Worm (Caenorhabditis elegans): ENCODE measurements around the gene pals-39.
A peak's percentile ranks its signal among the peaks of the same experiment; 100 is the strongest.

The pals-39 gene

DNA sequence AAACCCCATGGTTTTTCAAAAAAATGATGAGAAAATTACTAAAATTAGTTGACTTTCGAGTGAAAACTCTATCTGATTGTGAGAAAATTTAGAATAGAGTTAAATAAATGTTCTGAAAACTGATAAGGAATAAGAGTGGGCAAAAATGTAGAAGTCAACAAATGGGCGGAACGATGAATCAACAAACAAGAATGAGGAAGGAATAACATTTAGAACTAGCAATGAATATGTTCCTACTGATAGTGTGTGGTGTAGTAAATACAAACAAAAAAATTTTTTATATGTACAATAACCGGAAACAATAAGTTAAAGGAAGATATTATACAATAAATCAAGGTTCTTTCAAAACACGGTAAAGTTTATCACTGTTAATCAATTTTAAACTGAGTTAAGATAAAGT lies at the start of gene pals-39:
TSS of gene pals-39 (minus strand) at position 101 of the 400 bp plus-strand sequence.
- TF ChIP-seq B0310.2 (tag; optimal IDR thresholded peaks at IDR 0.05) (no peak), hmbx-1 (tag; optimal IDR thresholded peaks at IDR 0.05) (no peak), ama-1 (optimal IDR thresholded peaks at IDR 0.05) (no peak), pes-1 (GFP tag; IDR thresholded peaks at IDR 0.05) (no peak), tra-4 (tag; optimal IDR thresholded peaks at IDR 0.05) (no peak), ets-7 (tag; optimal IDR thresholded peaks at IDR 0.05) (no peak), F13C5.2 (tag; optimal IDR thresholded peaks at IDR 0.05) (no peak), hmg-4 (GFP tag; optimal IDR thresholded peaks at IDR 0.05) (no peak), ceh-13 (GFP tag; optimal IDR thresholded peaks at IDR 0.05) (no peak), scrt-1 (GFP tag; IDR thresholded peaks at IDR 0.05) (no peak), tbx-11 (GFP tag; IDR thresholded peaks at IDR 0.05) (no peak), aly-1 (tag; optimal IDR thresholded peaks at IDR 0.05) (no peak), tbx-37 (GFP tag; conservative IDR thresholded peaks at IDR 0.05) (no peak)

ce11 chrV:12491070-12491643 lies 47.5 kb upstream of the pals-39 start:
- TF ChIP-seq B0310.2 (tag; optimal IDR thresholded peaks at IDR 0.05) = no peak
- TF ChIP-seq tbx-37 (GFP tag; conservative IDR thresholded peaks at IDR 0.05) = 0 out of 2 replicates have a peak, but pooled peaks have one; percentile 9

DNA sequence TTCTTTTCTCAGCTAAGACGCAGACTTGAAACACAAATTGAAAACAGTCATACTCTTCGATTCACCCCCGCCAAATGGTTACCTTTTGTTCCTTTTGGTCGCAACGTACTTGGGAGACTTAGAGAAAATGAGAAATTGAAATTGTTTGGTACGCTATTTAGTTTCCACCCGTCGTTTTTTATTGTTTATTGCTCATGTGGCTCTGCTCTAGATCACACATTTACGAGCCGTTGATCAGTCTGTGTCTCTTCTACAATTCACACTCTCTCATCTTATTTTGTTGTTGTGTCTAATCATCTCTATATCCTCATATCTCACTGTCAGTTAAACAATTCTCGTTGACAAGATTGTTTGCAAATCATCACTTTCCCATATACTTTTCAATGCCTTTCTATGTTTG lies 44.3 kb upstream of the pals-39 start:
- TF ChIP-seq ceh-13 (GFP tag; optimal IDR thresholded peaks at IDR 0.05) (no peak), ceh-36 (tag; optimal IDR thresholded peaks at IDR 0.05) (no peak), aly-1 (tag; optimal IDR thresholded peaks at IDR 0.05) (no peak), flt-1 (GFP tag; IDR thresholded peaks at IDR 0.05) (no peak), tbx-11 (GFP tag; IDR thresholded peaks at IDR 0.05) (no peak), pes-1 (GFP tag; IDR thresholded peaks at IDR 0.05) (no peak), hnd-1 (tag; optimal IDR thresholded peaks at IDR 0.05) (no peak), tra-4 (tag; optimal IDR thresholded peaks at IDR 0.05) (no peak), ama-1 (optimal IDR thresholded peaks at IDR 0.05) (no peak), hmg-4 (GFP tag; optimal IDR thresholded peaks at IDR 0.05) (no peak), ets-7 (tag; optimal IDR thresholded peaks at IDR 0.05) (no peak), sea-1 (GFP tag; conservative IDR thresholded peaks at IDR 0.05) (no peak), tbx-37 (GFP tag; conservative IDR thresholded peaks at IDR 0.05) (no peak), hmbx-1 (tag; optimal IDR thresholded peaks at IDR 0.05) (no peak), F13C5.2 (tag; optimal IDR thresholded peaks at IDR 0.05) (no peak), scrt-1 (GFP tag; IDR thresholded peaks at IDR 0.05) (no peak), B0310.2 (tag; optimal IDR thresholded peaks at IDR 0.05) (no peak)

- TF ChIP-seq scrt-1 (GFP tag; IDR thresholded peaks at IDR 0.05) (no peak), F13C5.2 (tag; optimal IDR thresholded peaks at IDR 0.05) (no peak), sea-1 (GFP tag; conservative IDR thresholded peaks at IDR 0.05) (no peak), hmbx-1 (tag; optimal IDR thresholded peaks at IDR 0.05) (no peak), hnd-1 (tag; optimal IDR thresholded peaks at IDR 0.05) (no peak), tra-4 (tag; optimal IDR thresholded peaks at IDR 0.05) (no peak), tbx-11 (GFP tag; IDR thresholded peaks at IDR 0.05) (no peak), ceh-36 (tag; optimal IDR thresholded peaks at IDR 0.05) (no peak), B0310.2 (tag; optimal IDR thresholded peaks at IDR 0.05) (no peak), aly-1 (tag; optimal IDR thresholded peaks at IDR 0.05) (no peak), pes-1 (GFP tag; IDR thresholded peaks at IDR 0.05) (no peak), ets-7 (tag; optimal IDR thresholded peaks at IDR 0.05) (no peak), ama-1 (optimal IDR thresholded peaks at IDR 0.05) (no peak)
Measured at ce11 chrV:12486934-12487333, 43.3 kb upstream of the pals-39 start, which contains the start of gene inx-11. TSS of gene inx-11 (plus strand) at chrV:12487234.

ce11 chrV:12484585-12484984 lies 40.9 kb upstream of the pals-39 start, which contains the start of gene srt-39:
TSS of gene srt-39 (plus strand) at chrV:12484885.
- TF ChIP-seq pes-1 (GFP tag; IDR thresholded peaks at IDR 0.05) (no peak), F13C5.2 (tag; optimal IDR thresholded peaks at IDR 0.05) (no peak), hmbx-1 (tag; optimal IDR thresholded peaks at IDR 0.05) (no peak), ets-7 (tag; optimal IDR thresholded peaks at IDR 0.05) (no peak), flt-1 (GFP tag; IDR thresholded peaks at IDR 0.05) (no peak), ceh-36 (tag; optimal IDR thresholded peaks at IDR 0.05) (no peak)

DNA sequence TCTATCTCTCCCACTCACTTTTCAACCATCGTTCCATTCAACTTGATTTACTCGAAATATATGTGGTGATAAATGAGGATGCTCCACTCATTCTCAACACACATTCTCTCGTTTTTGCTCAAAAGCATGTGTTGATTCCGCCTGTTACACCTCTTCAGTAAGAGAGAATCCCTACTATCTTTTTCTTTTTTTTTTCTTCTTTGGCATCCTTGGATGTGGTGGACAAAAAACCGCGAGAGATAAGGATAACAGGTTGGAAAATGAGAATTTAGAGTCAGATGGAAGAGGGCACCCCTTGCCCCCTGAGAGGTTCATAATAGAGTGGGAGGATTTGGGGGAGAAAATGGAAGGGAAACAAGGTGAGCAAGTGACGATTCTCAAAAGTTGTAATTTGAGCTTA lies 35.3 kb upstream of the pals-39 start:
- TF ChIP-seq scrt-1 (GFP tag; IDR thresholded peaks at IDR 0.05) = no peak

DNA sequence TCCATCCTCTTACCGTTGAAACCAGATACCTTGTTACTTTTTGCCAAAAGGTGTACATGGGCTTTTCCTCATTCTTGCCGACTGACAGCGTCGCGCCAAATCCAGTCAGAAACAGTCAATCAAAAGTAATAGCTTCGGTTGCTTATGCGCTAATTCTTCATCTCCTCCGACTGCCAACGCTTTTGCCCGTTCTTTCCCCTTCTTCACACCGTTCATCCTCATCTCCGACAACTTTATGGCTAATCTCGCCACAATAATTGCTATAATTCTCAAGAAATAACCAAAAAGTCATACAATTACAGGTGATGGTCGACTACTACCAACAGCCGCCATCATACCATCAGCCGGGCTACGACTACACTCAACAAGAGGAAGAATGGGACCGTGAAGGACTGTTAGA lies 34.5 kb upstream of the pals-39 start, which contains the start of gene atn-1:
TSS of gene atn-1 (plus strand) at position 301 of the 400 bp plus-strand sequence.
- TF ChIP-seq pes-1 (GFP tag; IDR thresholded peaks at IDR 0.05) (no peak), scrt-1 (GFP tag; IDR thresholded peaks at IDR 0.05) (no peak), ets-7 (tag; optimal IDR thresholded peaks at IDR 0.05) (no peak), ceh-36 (tag; optimal IDR thresholded peaks at IDR 0.05) (no peak), hmg-4 (GFP tag; optimal IDR thresholded peaks at IDR 0.05) (no peak), hmbx-1 (tag; optimal IDR thresholded peaks at IDR 0.05) (no peak), F13C5.2 (tag; optimal IDR thresholded peaks at IDR 0.05) (no peak), ama-1 (optimal IDR thresholded peaks at IDR 0.05) (no peak), flt-1 (GFP tag; IDR thresholded peaks at IDR 0.05) (no peak), B0310.2 (tag; optimal IDR thresholded peaks at IDR 0.05) (no peak), aly-1 (tag; optimal IDR thresholded peaks at IDR 0.05) (no peak), ceh-13 (GFP tag; optimal IDR thresholded peaks at IDR 0.05) (no peak), tbx-11 (GFP tag; IDR thresholded peaks at IDR 0.05) (no peak), hnd-1 (tag; optimal IDR thresholded peaks at IDR 0.05) (no peak), tra-4 (tag; optimal IDR thresholded peaks at IDR 0.05) (no peak), tbx-37 (GFP tag; conservative IDR thresholded peaks at IDR 0.05) (no peak), sea-1 (GFP tag; conservative IDR thresholded peaks at IDR 0.05) (no peak)

ce11 chrV:12477139-12477538 lies 33.5 kb upstream of the pals-39 start:
- TF ChIP-seq pes-1 (GFP tag; IDR thresholded peaks at IDR 0.05) (no peak), flt-1 (GFP tag; IDR thresholded peaks at IDR 0.05) (no peak), aly-1 (tag; optimal IDR thresholded peaks at IDR 0.05) (no peak), tra-4 (tag; optimal IDR thresholded peaks at IDR 0.05) (no peak), hnd-1 (tag; optimal IDR thresholded peaks at IDR 0.05) (no peak), ama-1 (optimal IDR thresholded peaks at IDR 0.05) (no peak), ceh-36 (tag; optimal IDR thresholded peaks at IDR 0.05) (no peak), ceh-13 (GFP tag; optimal IDR thresholded peaks at IDR 0.05) (no peak), tbx-11 (GFP tag; IDR thresholded peaks at IDR 0.05) (no peak), hmg-4 (GFP tag; optimal IDR thresholded peaks at IDR 0.05) (no peak), F13C5.2 (tag; optimal IDR thresholded peaks at IDR 0.05) (no peak), scrt-1 (GFP tag; IDR thresholded peaks at IDR 0.05) (no peak), hmbx-1 (tag; optimal IDR thresholded peaks at IDR 0.05) (no peak), sea-1 (GFP tag; conservative IDR thresholded peaks at IDR 0.05) (no peak)
